Worm (Caenorhabditis elegans) whole organism, mixed stage, embryonic: ENCODE measurements around the gene ugt-2.

Experiments
- bed-3 ChIP-seq: fragments of 200-800 bp; sonication (Bioruptor generic); optimal IDR thresholded peaks from 3 replicates; lab custom pipeline; 2018; ENCODE audit warnings: mild to moderate bottlenecking, missing genetic modification characterization, moderate library complexity, missing compliant biosample characterization
- blmp-1 ChIP-seq: fragments of 150-350 bp; optimal IDR thresholded peaks from 2 replicates; lab custom pipeline; 2014; ENCODE audit warnings: missing biosample characterization, missing genetic modification characterization
- ceh-39 ChIP-seq: fragments of 150-350 bp; optimal IDR thresholded peaks from 2 replicates; lab custom pipeline; 2014; ENCODE audit warnings: missing biosample characterization, missing genetic modification characterization
- ceh-43 ChIP-seq: fragments of 200-800 bp; sonication (Bioruptor generic); optimal IDR thresholded peaks from 2 replicates; lab custom pipeline; 2018; ENCODE audit warnings: mild to moderate bottlenecking, missing genetic modification characterization, moderate library complexity, missing compliant biosample characterization
- ceh-83 ChIP-seq: fragments of 200-800 bp; sonication (Bioruptor generic); optimal IDR thresholded peaks from 2 replicates; lab custom pipeline; 2018; ENCODE audit warnings: mild to moderate bottlenecking, missing genetic modification characterization, missing compliant biosample characterization
- ces-1 ChIP-seq: fragments of 150-350 bp; optimal IDR thresholded peaks from 2 replicates; lab custom pipeline; 2014; ENCODE audit warnings: missing biosample characterization, missing genetic modification reagents, missing genetic modification characterization
- drap-1 ChIP-seq: fragments of 200-800 bp; sonication (Bioruptor generic); optimal IDR thresholded peaks from 3 replicates; lab custom pipeline; 2018; ENCODE audit warnings: mild to moderate bottlenecking, missing genetic modification characterization, missing compliant biosample characterization
- elt-1 ChIP-seq: sonication (generic microtip); optimal IDR thresholded peaks from 2 replicates; lab custom pipeline; 2017; ENCODE audit warnings: missing genetic modification characterization, mild to moderate bottlenecking, missing compliant biosample characterization, antibody characterized with exemption, moderate library complexity, borderline replicate concordance; ENCODE audit not compliant: insufficient read depth
- elt-3 ChIP-seq: fragments of 150-350 bp; optimal IDR thresholded peaks from 2 replicates; lab custom pipeline; 2014; ENCODE audit warnings: missing biosample characterization, missing genetic modification characterization
- flh-1 ChIP-seq: fragments of 200-800 bp; sonication (Bioruptor generic); optimal IDR thresholded peaks from 2 replicates; lab custom pipeline; 2018; ENCODE audit warnings: mild to moderate bottlenecking, missing genetic modification characterization, moderate library complexity, missing compliant biosample characterization
- ham-2 ChIP-seq: fragments of 200-800 bp; sonication (Bioruptor generic); optimal IDR thresholded peaks from 2 replicates; lab custom pipeline; 2018; ENCODE audit warnings: mild to moderate bottlenecking, missing genetic modification characterization, missing compliant biosample characterization
- hlh-1 ChIP-seq: fragments of 150-350 bp; optimal IDR thresholded peaks from 2 replicates; lab custom pipeline; 2014; ENCODE audit warnings: missing biosample characterization, missing genetic modification reagents, missing genetic modification characterization
- lin-13 ChIP-seq: fragments of 150-350 bp; optimal IDR thresholded peaks from 2 replicates; lab custom pipeline; 2014; ENCODE audit warnings: missing biosample characterization, missing genetic modification characterization
- lin-32 ChIP-seq: fragments of 200-800 bp; sonication (Bioruptor generic); optimal IDR thresholded peaks from 2 replicates; lab custom pipeline; 2018; ENCODE audit warnings: mild to moderate bottlenecking, missing genetic modification characterization, missing compliant biosample characterization
- lsy-2 ChIP-seq: fragments of 150-350 bp; optimal IDR thresholded peaks from 2 replicates; lab custom pipeline; 2014; ENCODE audit warnings: missing biosample characterization, missing genetic modification characterization
- mab-5 ChIP-seq: fragments of 150-350 bp; optimal IDR thresholded peaks from 2 replicates; lab custom pipeline; 2014; ENCODE audit warnings: missing biosample characterization, missing genetic modification characterization
- mep-1 ChIP-seq: fragments of 150-350 bp; optimal IDR thresholded peaks from 2 replicates; lab custom pipeline; 2017; ENCODE audit warnings: missing biosample characterization, missing genetic modification reagents, missing genetic modification characterization, inconsistent platforms
- nhr-12 ChIP-seq: fragments of 150-350 bp; optimal IDR thresholded peaks from 2 replicates; lab custom pipeline; 2014; ENCODE audit warnings: missing biosample characterization, missing genetic modification characterization
- nhr-2 ChIP-seq: fragments of 150-350 bp; optimal IDR thresholded peaks from 2 replicates; lab custom pipeline; 2014; ENCODE audit warnings: missing biosample characterization, missing genetic modification characterization
- nhr-28 ChIP-seq: fragments of 150-350 bp; optimal IDR thresholded peaks from 2 replicates; lab custom pipeline; 2014; ENCODE audit warnings: missing biosample characterization, missing genetic modification characterization
- nhr-76 ChIP-seq: sonication (generic microtip); optimal IDR thresholded peaks from 2 replicates; lab custom pipeline; 2017; ENCODE audit warnings: missing biosample characterization, missing genetic modification characterization
- pha-4 ChIP-seq: fragments of 150-350 bp; optimal IDR thresholded peaks from 2 replicates; lab custom pipeline; 2018; ENCODE audit warnings: missing biosample characterization, missing genetic modification reagents, missing genetic modification characterization
- sem-2 ChIP-seq: fragments of 200-800 bp; sonication (Bioruptor generic); optimal IDR thresholded peaks from 2 replicates; lab custom pipeline; 2018; ENCODE audit warnings: mild to moderate bottlenecking, missing genetic modification characterization, missing compliant biosample characterization
- snpc-4 ChIP-seq: fragments of 150-350 bp; optimal IDR thresholded peaks from 2 replicates; lab custom pipeline; 2014; ENCODE audit warnings: missing biosample characterization, missing genetic modification characterization
- sptf-1 ChIP-seq: sonication (generic microtip); optimal IDR thresholded peaks from 2 replicates; lab custom pipeline; 2017; ENCODE audit warnings: mild to moderate bottlenecking, missing genetic modification characterization, moderate library complexity, missing compliant biosample characterization
- tbx-8 ChIP-seq: fragments of 200-800 bp; sonication (Bioruptor generic); optimal IDR thresholded peaks from 2 replicates; lab custom pipeline; 2018; ENCODE audit warnings: mild to moderate bottlenecking, missing genetic modification characterization, moderate library complexity, missing compliant biosample characterization
- unc-120 ChIP-seq: sonication (generic microtip); optimal IDR thresholded peaks from 2 replicates; lab custom pipeline; 2017; ENCODE audit warnings: missing genetic modification characterization, missing compliant biosample characterization; ENCODE audit not compliant: poor library complexity, severe bottlenecking
- unc-39 ChIP-seq: fragments of 150-350 bp; optimal IDR thresholded peaks from 2 replicates; lab custom pipeline; 2014; ENCODE audit warnings: missing biosample characterization, missing genetic modification characterization
- unc-62 ChIP-seq: fragments of 150-350 bp; optimal IDR thresholded peaks from 2 replicates; lab custom pipeline; 2014; ENCODE audit warnings: missing biosample characterization, missing genetic modification reagents, missing genetic modification characterization
- zip-8 ChIP-seq: fragments of 150-350 bp; optimal IDR thresholded peaks from 2 replicates; lab custom pipeline; 2014; ENCODE audit warnings: missing biosample characterization, missing genetic modification characterization
- ztf-11 ChIP-seq: fragments of 150-350 bp; optimal IDR thresholded peaks from 2 replicates; lab custom pipeline; 2014; ENCODE audit warnings: missing biosample characterization, missing genetic modification characterization

The ugt-2 gene

DNA sequence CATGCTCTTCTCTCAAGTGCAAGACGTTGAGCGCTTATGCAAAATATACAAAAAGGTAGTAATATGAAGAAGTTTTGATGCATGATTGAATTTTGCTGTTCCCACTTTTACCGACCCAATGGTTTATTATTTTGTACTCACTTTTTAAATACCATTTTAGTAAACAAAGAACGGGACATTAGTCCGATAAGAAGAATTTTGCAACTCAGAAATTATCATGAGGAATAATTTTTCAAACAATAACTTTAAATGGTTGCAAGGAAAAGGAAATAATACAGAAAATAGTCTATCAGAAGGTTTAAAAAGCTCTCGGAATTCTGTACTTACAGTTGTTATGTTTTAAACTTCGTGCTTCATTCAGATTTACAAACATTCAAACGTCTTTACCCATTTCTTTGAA, 16.0 kb downstream of the ugt-2 start, which contains the start of gene F15H10.9:
Gene F15H10.9 (minus strand): TSS at position 101 of the 400 bp plus-strand sequence.
- no peak for TF ChIP-seq ceh-83 (GFP tag; lab: Kevin White, UChicago)
- TF ChIP-seq ceh-43 = no peak
- no peak for TF ChIP-seq lsy-2 (tag; lab: Kevin White, UChicago)
- no peak for TF ChIP-seq mab-5
- no peak for TF ChIP-seq elt-3 (tag; lab: Kevin White, UChicago)
- no peak for TF ChIP-seq lin-13 (tag; lab: Kevin White, UChicago)
- TF ChIP-seq bed-3 (GFP tag; lab: Kevin White, UChicago) = no peak
- no peak for TF ChIP-seq nhr-28 (tag; lab: Kevin White, UChicago)
- no peak for TF ChIP-seq elt-1 (tag; lab: Kevin White, UChicago)
- no peak for TF ChIP-seq ces-1 (GFP tag; lab: Kevin White, UChicago)

DNA sequence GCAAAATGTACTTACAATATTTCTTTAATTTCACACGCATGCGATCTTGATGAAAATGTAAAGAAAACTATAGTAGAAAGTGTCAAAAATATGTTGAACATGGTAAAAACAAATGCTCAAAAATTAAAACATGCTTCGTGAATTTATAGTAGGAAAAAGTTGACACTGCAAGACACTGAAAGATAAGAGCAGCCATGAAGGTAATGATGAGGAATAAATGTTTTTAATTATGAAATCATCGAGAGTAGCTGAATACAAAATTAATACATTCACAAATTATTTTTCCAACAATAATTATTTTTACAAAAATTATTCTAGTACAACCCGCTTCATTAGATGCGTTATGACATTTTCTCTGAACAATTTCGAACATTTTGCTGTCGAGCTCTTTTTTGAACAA, 18.3 kb downstream of the ugt-2 start, which contains the start of gene F15H10.10:
Gene F15H10.10 (minus strand): TSS at position 101 of the 400 bp plus-strand sequence.
- TF ChIP-seq ham-2 (GFP tag; lab: Kevin White, UChicago) (no peak), nhr-76 (tag; lab: Kevin White, UChicago) (no peak), ztf-11 (tag; lab: Kevin White, UChicago) (no peak), unc-120 (tag; lab: Kevin White, UChicago) (no peak), unc-39 (tag; lab: Kevin White, UChicago) (no peak), tbx-8 (GFP tag; lab: Kevin White, UChicago) (no peak), nhr-12 (no peak), snpc-4 (tag; lab: Kevin White, UChicago) (no peak)
- TF ChIP-seq, all 35 proteins: peak for 0

- TF ChIP-seq blmp-1 (tag; lab: Kevin White, UChicago) (no peak), zip-8 (tag; lab: Kevin White, UChicago) (no peak), unc-62 (GFP tag; lab: Kevin White, UChicago) (no peak), ceh-43 (no peak), ham-2 (GFP tag; lab: Kevin White, UChicago) (no peak), sem-2 (GFP tag; lab: Kevin White, UChicago) (no peak), pha-4 (tag; lab: Kevin White, UChicago) (no peak), flh-1 (GFP tag; lab: Kevin White, UChicago) (no peak), ceh-39 (tag; lab: Kevin White, UChicago) (no peak), nhr-2 (no peak), elt-1 (tag; lab: Kevin White, UChicago) (no peak), ces-1 (GFP tag; lab: Kevin White, UChicago) (no peak), mab-5 (no peak), lsy-2 (tag; lab: Kevin White, UChicago) (no peak)
- TF ChIP-seq, all 35 proteins: peak for 0
Measured at ce11 chrV:10418961-10419360, 20.4 kb downstream of the ugt-2 start, which contains the start of gene F15H10.5. Gene F15H10.5 (minus strand): TSS chrV:10419061.

ce11 chrV:10421802-10422201, 23.2 kb downstream of the ugt-2 start, which contains the start of gene col-13:
Gene col-13 (minus strand): TSS chrV:10421902.
- TF ChIP-seq elt-1 (tag; lab: Kevin White, UChicago) = no peak
- no peak for TF ChIP-seq ztf-11 (tag; lab: Kevin White, UChicago)
- TF ChIP-seq nhr-2 = no peak
- no peak for TF ChIP-seq mep-1 (tag; lab: Kevin White, UChicago)
- no peak for TF ChIP-seq hlh-1 (tag; lab: Kevin White, UChicago)
- no peak for TF ChIP-seq lsy-2 (tag; lab: Kevin White, UChicago)
- TF ChIP-seq elt-3 (tag; lab: Kevin White, UChicago) = no peak
- no peak for TF ChIP-seq sptf-1
- TF ChIP-seq ceh-83 (GFP tag; lab: Kevin White, UChicago) = no peak

DNA sequence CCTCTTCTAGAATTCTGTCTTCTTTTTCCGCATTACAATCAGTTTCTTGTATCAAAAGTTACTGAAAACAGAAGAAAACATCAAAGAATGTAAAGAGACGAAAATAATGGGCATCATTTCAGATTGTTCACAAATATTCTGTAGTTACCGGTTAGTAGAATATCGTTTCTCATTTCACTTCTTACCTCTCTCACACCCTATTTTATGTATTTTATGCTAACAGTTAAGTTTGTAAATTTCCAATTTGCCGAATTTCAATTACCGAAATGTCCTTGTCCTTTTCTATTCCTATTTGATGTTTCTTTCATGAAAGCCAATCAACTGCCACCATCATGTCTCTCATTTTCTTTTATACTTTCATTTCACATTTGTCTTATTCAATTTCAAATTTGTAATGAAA, 24.9 kb downstream of the ugt-2 start:
- no peak for TF ChIP-seq unc-39 (tag; lab: Kevin White, UChicago)
- TF ChIP-seq lin-32 = no peak
- no peak for TF ChIP-seq unc-120 (tag; lab: Kevin White, UChicago)
- TF ChIP-seq tbx-8 (GFP tag; lab: Kevin White, UChicago) = no peak
- TF ChIP-seq pha-4 (tag; lab: Kevin White, UChicago) = no peak
- no peak for TF ChIP-seq nhr-2
- no peak for TF ChIP-seq drap-1
- TF ChIP-seq sptf-1 = no peak
